Fruit fly (Drosophila melanogaster): ENCODE data around the gene CG45075.

The CG45075 gene

DNA sequence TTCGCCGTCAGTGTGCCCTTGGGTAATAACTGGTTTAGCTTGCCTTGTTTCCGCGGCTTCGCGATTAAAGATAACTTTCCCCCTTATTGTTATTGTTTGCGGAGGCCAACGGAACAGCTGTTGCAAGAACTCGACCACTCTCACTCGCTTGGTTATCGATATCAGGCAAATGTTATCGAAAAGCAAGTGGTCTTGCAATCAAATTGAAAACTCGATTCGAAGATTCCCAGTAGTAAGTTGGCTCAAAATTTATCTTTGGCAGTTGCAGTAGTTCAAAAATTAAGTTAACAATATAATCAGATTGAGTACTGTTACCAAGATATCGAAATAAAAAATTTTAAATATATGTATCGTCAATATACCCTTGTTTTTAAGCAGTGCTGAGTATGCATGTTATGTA is 25.4 kb upstream of the CG45075 start, which contains the start of the genes Fbw5 and CG9147 (continued):
- peak in 1 of 2 experiments; percentile 25 for TF ChIP-seq pan (optimal IDR thresholded peaks at IDR 0.05)
- TF ChIP-seq pan (GFP tag; optimal IDR thresholded peaks at IDR 0.05 in 1 of 2, IDR thresholded peaks at IDR 0.05 in 1 of 2) = peak; percentile 70 to 99
- peak; percentile 97 for TF ChIP-seq p53 (GFP tag; optimal IDR thresholded peaks at IDR 0.05)
- TF ChIP-seq CG4617 (GFP tag; optimal IDR thresholded peaks at IDR 0.05; ENCODE audit: borderline replicate concordance) = peak; percentile 100
- peak; percentile 100 for TF ChIP-seq CG30403 (GFP tag; optimal IDR thresholded peaks at IDR 0.05)
- no peak for TF ChIP-seq abd-A (tag; optimal IDR thresholded peaks at IDR 0.05)
- TF ChIP-seq oc (tag; optimal IDR thresholded peaks at IDR 0.05) = peak; percentile 100
- TF ChIP-seq al (GFP tag; IDR thresholded peaks at IDR 0.05) = peak; percentile 99
- TF ChIP-seq NK7.1 (GFP tag; optimal IDR thresholded peaks at IDR 0.05) = peak; percentile 99
- TF ChIP-seq Oli (tag; optimal IDR thresholded peaks at IDR 0.05) = peak; percentile 100
- TF ChIP-seq CG11398 (GFP tag; optimal IDR thresholded peaks at IDR 0.05) = peak; percentile 99
- peak; percentile 99 for TF ChIP-seq ems (GFP tag; optimal IDR thresholded peaks at IDR 0.05)
- peak; percentile 99 for TF ChIP-seq E2f1 (GFP tag; IDR thresholded peaks at IDR 0.05)
- TF ChIP-seq zf30C (GFP tag; optimal IDR thresholded peaks at IDR 0.05) = no peak
- TF ChIP-seq danr (GFP tag; IDR thresholded peaks at IDR 0.05) = peak; percentile 99
- peak; percentile 88 for TF ChIP-seq Nf-YC (tag; optimal IDR thresholded peaks at IDR 0.05)
- TF ChIP-seq gsb (GFP tag; IDR thresholded peaks at IDR 0.05) = peak; percentile 99
- peak; percentile 97 for TF ChIP-seq wek (GFP tag; optimal IDR thresholded peaks at IDR 0.05)
- TF ChIP-seq CG2120 (GFP tag; optimal IDR thresholded peaks at IDR 0.05) = peak; percentile 100
- TF ChIP-seq phol (tag; optimal IDR thresholded peaks at IDR 0.05) = peak; percentile 98
- peak; percentile 92 for TF ChIP-seq CG30020 (tag; optimal IDR thresholded peaks at IDR 0.05)
- peak; percentile 99 for TF ChIP-seq CG5953 (GFP tag; IDR thresholded peaks at IDR 0.05)
- peak; percentile 98 for TF ChIP-seq CG7987 (GFP tag; optimal IDR thresholded peaks at IDR 0.05)
- peak; percentile 98 for TF ChIP-seq Lim3 (GFP tag; IDR thresholded peaks at IDR 0.05)
- TF ChIP-seq CG8944 (GFP tag; optimal IDR thresholded peaks at IDR 0.05) = peak; percentile 99
- peak; percentile 98 for TF ChIP-seq Vsx1 (GFP tag; optimal IDR thresholded peaks at IDR 0.05)
- TF ChIP-seq CG13624 (GFP tag; optimal IDR thresholded peaks at IDR 0.05) = peak; percentile 100
- peak; percentile 81 for TF ChIP-seq CG13287 (GFP tag; IDR thresholded peaks at IDR 0.05; ENCODE audit: partially characterized antibody)
- TF ChIP-seq CG8281 (tag; optimal IDR thresholded peaks at IDR 0.05) = peak; percentile 94
- TF ChIP-seq CG6254 (GFP tag; optimal IDR thresholded peaks at IDR 0.05) = peak; percentile 95
- peak; percentile 99 for TF ChIP-seq CG2712 (tag; optimal IDR thresholded peaks at IDR 0.05)
- peak in 1 of 2 experiments; percentile 97 for TF ChIP-seq Hr78 (GFP tag; optimal IDR thresholded peaks at IDR 0.05)
- peak; percentile 100 for TF ChIP-seq Max (GFP tag; optimal IDR thresholded peaks at IDR 0.05)
- peak; percentile 96 for TF ChIP-seq CG9215 (GFP tag; IDR thresholded peaks at IDR 0.05)
- TF ChIP-seq CG13296 (GFP tag; optimal IDR thresholded peaks at IDR 0.05) = peak; percentile 99
- TF ChIP-seq CG1832 (GFP tag; optimal IDR thresholded peaks at IDR 0.05) = no peak
- TF ChIP-seq wor (GFP tag; IDR thresholded peaks at IDR 0.05) = peak; percentile 99
- TF ChIP-seq CG1603 (tag; optimal IDR thresholded peaks at IDR 0.05) = peak; percentile 99
- TF ChIP-seq CG17912 (GFP tag; optimal IDR thresholded peaks at IDR 0.05) = peak; percentile 96
- peak; percentile 100 for TF ChIP-seq Xrp1 (GFP tag; IDR thresholded peaks at IDR 0.05)
- peak in 1 of 2 experiments; percentile 85 for TF ChIP-seq tll (GFP tag; optimal IDR thresholded peaks at IDR 0.05)
- TF ChIP-seq ara (GFP tag; IDR thresholded peaks at IDR 0.05) = peak; percentile 100
- TF ChIP-seq Ets65A (GFP tag) = peak; percentile 100
- TF ChIP-seq eyg (GFP tag; optimal IDR thresholded peaks at IDR 0.05) = peak; percentile 99
- peak; percentile 100 for TF ChIP-seq nmo (GFP tag; optimal IDR thresholded peaks at IDR 0.05)
- peak; percentile 98 for TF ChIP-seq CG6813 (GFP tag; optimal IDR thresholded peaks at IDR 0.05)
- TF ChIP-seq CG4820 (GFP tag; optimal IDR thresholded peaks at IDR 0.05) = peak; percentile 99
- peak; percentile 99 for TF ChIP-seq pb (GFP tag; optimal IDR thresholded peaks at IDR 0.05)
- TF ChIP-seq CG34422 (GFP tag; IDR thresholded peaks at IDR 0.05) = peak; percentile 99
- TF ChIP-seq Sry-δ (GFP tag; optimal IDR thresholded peaks at IDR 0.05) = peak; percentile 88
- peak; percentile 99 for TF ChIP-seq CG3838 (GFP tag; optimal IDR thresholded peaks at IDR 0.05)

Measured in whole organism, embryonic.